Fruit fly (Drosophila melanogaster) whole organism, prepupa: Measurements from ENCODE around the gene tst.

Experiments used
- Blimp-1 ChIP-seq: fragments of 200-800 bp; sonication (Bioruptor generic); optimal IDR thresholded peaks from 3 replicates; lab custom pipeline; 2017; ENCODE audit warnings: missing biosample characterization, missing genetic modification characterization, mild to moderate bottlenecking, moderate library complexity, missing genetic modification reagents
- CG15336 ChIP-seq: fragments of 200-800 bp; sonication (Bioruptor generic); IDR thresholded peaks from 2 replicates; pipeline ENCODE4 v1.3.6; 2022; ENCODE audit warnings: missing biosample characterization, missing genetic modification characterization
- CG34406 ChIP-seq: fragments of 200-800 bp; sonication (Bioruptor generic); optimal IDR thresholded peaks from 3 replicates; lab custom pipeline; 2016; ENCODE audit warnings: missing biosample characterization, missing genetic modification characterization
- CG6276 ChIP-seq: fragments of 200-800 bp; sonication (Bioruptor generic); optimal IDR thresholded peaks from 2 replicates; lab custom pipeline; 2017; ENCODE audit warnings: missing biosample characterization, mild to moderate bottlenecking, missing genetic modification characterization
- Eip78C ChIP-seq: fragments of 200-800 bp; sonication (Bioruptor generic); peaks from one replicate; lab custom pipeline; 2016; ENCODE audit warnings: missing biosample characterization, missing genetic modification characterization
- Lpt ChIP-seq: fragments of 200-800 bp; sonication (Bioruptor generic); optimal IDR thresholded peaks from 3 replicates; lab custom pipeline; 2016; ENCODE audit warnings: missing biosample characterization, missing genetic modification characterization
- fkh ChIP-seq: fragments of 200-800 bp; sonication (Bioruptor generic); optimal IDR thresholded peaks from 3 replicates; lab custom pipeline; 2017; ENCODE audit warnings: missing biosample characterization, mild to moderate bottlenecking, missing genetic modification characterization, moderate library complexity
- svp ChIP-seq: fragments of 200-800 bp; sonication (Bioruptor generic); peaks from one replicate; lab custom pipeline; 2016; ENCODE audit warnings: missing biosample characterization, missing genetic modification characterization

dm6 chr3R:23773610-23774364 lies 1.1 kb upstream of the tst start, which contains the start of gene CG10208:
- TF ChIP-seq Eip78C (GFP tag; lab: Kevin White, UChicago), result no peak
- no peak for TF ChIP-seq Blimp-1
- TF ChIP-seq Lpt (GFP tag; lab: Kevin White, UChicago), result no peak
- TF ChIP-seq CG34406 (GFP tag; lab: Kevin White, UChicago), result no peak
- TF ChIP-seq CG6276 (GFP tag; lab: Kevin White, UChicago), result no peak
- no peak for TF ChIP-seq CG15336 (GFP tag; lab: Robert Waterston, UW)
- TF ChIP-seq fkh (GFP tag; lab: Kevin White, UChicago), result no peak
- TF ChIP-seq svp (GFP tag; lab: Kevin White, UChicago), result no peak
